Worm (Caenorhabditis elegans) whole organism, mixed stage, embryonic: ENCODE data around the gene daf-7.

Source experiments
- nhr-28 ChIP-seq: fragments of 150-350 bp; optimal IDR thresholded peaks from 2 replicates; lab custom pipeline; 2014; ENCODE audit warnings: missing biosample characterization, missing genetic modification characterization
- unc-39 ChIP-seq: fragments of 150-350 bp; optimal IDR thresholded peaks from 2 replicates; lab custom pipeline; 2014; ENCODE audit warnings: missing biosample characterization, missing genetic modification characterization

DNA sequence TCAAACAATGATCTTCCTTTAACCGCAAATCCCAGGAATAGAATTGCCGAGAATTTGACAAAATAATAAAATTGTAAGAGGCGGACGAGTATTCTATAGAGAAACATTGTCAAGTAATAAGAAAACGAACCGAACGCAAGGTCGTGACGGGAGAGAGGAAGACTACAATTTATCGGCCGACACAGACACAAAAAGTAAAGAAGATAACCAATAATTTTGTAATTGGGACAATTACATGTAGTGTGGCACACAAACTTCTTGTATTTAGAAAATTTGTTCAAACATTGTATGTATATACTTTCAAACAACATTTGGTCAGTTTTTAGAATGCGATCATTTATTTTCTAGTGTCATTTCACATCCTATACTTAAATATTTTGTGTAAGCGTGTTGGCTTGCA, 20.3 kb downstream of the daf-7 start, which contains the start of gene ceeh-1:
- TF ChIP-seq unc-39 (tag; lab: Kevin White, UChicago) = no peak
- no peak for TF ChIP-seq nhr-28 (tag; lab: Kevin White, UChicago)
